Fruit fly (Drosophila melanogaster) whole organism: ENCODE results near the gene CG42240.

Experiments used
- CG8478 ChIP-seq: fragments of >200 bp; optimal IDR thresholded peaks from 2 replicates; lab custom pipeline; 2018; ENCODE audit warnings: inconsistent platforms
- Dll ChIP-seq: fragments of >200 bp; optimal IDR thresholded peaks from 2 replicates; lab custom pipeline; 2017
- EcR ChIP-seq, 2 experiments: fragments of >200 bp; optimal IDR thresholded peaks; 2 replicates each; lab custom pipeline; 2017; ENCODE audit warnings: missing biosample characterization in 2 of 2, missing genetic modification characterization in 2 of 2, missing genetic modification reagents in 2 of 2
- pan ChIP-seq: fragments of >200 bp; optimal IDR thresholded peaks from 2 replicates; lab custom pipeline; 2017
- psq ChIP-seq: fragments of >200 bp; optimal IDR thresholded peaks from 2 replicates; lab custom pipeline; 2017
- usp ChIP-seq: fragments of >200 bp; optimal IDR thresholded peaks from 2 replicates; lab custom pipeline; 2017; ENCODE audit warnings: missing biosample characterization, missing genetic modification characterization, mixed read lengths

Gene CG42240

DNA sequence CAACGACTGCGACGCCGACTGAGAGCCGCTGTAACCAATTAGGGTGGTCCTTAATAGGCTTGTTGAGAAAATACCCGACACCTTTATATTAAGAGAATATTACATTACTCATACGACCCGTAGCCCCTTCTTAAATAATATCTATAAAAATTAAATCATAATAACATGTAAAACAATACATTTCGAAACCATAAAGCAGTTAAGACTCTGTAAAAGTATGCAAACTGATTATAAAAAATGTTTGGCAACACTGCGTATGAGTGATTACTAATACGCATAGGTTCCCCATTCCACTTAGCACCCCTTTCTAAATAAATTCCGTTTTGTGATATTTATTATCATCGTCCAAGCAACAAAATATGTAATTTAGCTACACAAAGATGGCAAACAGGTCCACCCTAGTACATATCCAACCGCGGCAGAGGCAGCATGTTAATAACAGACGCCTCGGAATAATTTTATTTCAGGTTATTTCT, 10.0 kb downstream of the CG42240 start:
- no peak for TF ChIP-seq CG8478 (lab: Kevin White, UChicago)
- TF ChIP-seq psq (lab: Kevin White, UChicago): no peak
- no peak for TF ChIP-seq usp (GFP tag; lab: Kevin White, UChicago)
- TF ChIP-seq EcR (GFP tag; optimal IDR thresholded peaks at IDR 0.05; lab: Kevin White, UChicago): no peak
- no peak for TF ChIP-seq Dll (lab: Kevin White, UChicago)
- no peak for TF ChIP-seq pan

DNA sequence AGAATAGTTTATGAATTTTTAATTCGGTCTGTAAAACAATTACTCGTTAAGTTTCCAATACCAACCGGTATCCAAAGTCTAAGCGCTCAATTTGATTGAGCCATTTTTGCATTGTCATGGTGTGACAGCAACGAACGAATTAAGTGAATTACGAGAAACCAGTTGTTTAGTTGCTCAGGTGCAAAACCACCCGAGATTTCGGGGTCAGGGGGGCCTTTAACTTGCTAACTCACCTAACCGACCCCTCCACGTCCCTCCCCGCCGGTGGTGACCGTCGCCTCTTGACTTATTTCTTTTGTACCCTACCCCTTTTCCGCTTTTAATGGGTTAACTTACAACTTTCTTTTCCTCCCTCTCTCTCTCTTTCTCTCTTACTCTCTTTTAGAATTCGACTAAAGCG, 11.0 kb downstream of the CG42240 start:
- TF ChIP-seq CG8478 (lab: Kevin White, UChicago) (no peak), EcR (GFP tag; optimal IDR thresholded peaks at IDR 0.05; lab: Kevin White, UChicago) (no peak), psq (lab: Kevin White, UChicago) (no peak), Dll (lab: Kevin White, UChicago) (no peak), pan (no peak), usp (GFP tag; lab: Kevin White, UChicago) (no peak)

DNA sequence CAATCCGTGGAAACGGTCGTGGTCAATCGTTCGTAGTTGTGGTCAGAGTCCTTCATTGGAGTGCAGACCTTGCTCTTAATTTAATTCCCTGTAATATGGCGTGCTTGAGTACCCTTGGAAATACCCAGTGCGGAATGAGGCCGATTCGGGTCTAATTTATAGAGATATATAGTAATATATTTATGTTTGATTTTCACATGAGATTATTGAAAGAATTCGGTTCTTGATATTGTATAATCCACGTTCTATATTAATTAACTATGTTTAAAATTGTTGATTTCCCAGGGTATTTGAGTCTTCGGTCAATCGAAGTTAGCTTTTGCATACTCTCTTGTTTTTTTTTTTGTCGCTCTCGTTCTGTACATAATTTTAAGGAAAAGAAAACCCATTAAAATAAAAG, 12.7 kb downstream of the CG42240 start:
- TF ChIP-seq pan (peak; percentile 76), usp (GFP tag; lab: Kevin White, UChicago) (no peak)

DNA sequence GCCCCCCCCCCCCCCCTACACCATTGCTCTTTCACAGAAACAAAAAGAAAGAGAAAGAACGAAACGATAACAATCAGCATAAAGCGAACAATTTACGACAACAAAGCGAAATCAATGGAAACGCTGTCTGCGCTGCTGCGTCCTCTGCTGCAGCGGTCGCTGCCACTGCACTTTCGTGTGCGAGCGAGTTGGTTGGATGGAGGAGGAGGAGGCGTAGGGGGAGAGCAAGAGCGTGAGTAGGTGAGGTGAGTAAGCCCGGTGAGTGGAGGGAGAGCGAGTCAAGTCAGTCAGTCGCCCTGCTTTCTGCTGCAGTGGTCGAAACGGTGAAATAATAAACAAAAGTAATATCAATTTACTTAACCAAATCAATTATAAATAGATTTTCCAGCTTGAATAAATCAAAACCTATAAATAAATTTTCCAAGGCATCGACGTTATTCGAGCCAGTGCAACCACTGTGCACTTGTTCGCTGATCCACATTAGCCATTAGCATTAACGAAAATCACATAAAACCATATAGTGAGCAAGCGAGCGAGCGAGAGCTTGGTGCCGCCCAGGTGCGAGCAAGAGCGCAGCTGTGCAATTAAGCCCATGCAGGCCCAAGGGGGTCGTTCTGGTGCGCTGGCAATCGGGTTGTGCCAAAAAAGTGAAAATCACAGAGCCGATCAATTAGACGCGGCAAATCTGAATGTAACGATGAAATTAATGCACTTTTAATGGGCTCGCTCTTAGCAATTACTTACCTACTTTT, 13.3 kb downstream of the CG42240 start:
- no peak for TF ChIP-seq pan
- peak; percentile 62 for TF ChIP-seq Dll (lab: Kevin White, UChicago)
- TF ChIP-seq psq (lab: Kevin White, UChicago): no peak
- no peak for TF ChIP-seq EcR (GFP tag; optimal IDR thresholded peaks at IDR 0.05; lab: Kevin White, UChicago)

DNA sequence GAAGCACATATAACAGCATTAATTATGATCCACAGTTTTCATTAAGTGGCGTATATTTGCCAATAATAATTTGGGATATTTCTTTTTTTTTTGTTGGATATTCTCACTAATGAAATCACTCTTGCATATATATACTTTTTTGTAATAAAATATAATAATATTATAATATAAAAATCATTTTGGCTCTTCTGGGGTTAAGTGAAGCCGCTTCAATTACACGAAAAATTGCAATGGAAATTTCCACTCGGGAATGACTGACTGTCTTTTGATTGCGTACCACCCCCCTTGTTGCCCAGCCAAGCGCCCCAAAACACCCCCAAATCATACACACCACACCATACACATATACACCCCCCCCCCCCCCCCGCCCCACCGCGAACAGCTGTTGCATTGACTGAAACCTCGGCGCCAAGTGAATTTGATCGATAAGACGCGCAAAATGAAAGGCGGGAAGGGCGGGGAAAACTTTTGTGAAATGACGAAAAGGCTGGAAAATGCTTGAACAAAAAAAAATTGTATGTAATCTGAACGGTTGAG, 14.0 kb downstream of the CG42240 start:
- no peak for TF ChIP-seq pan
- no peak for TF ChIP-seq CG8478 (lab: Kevin White, UChicago)
- TF ChIP-seq EcR (GFP tag; optimal IDR thresholded peaks at IDR 0.05; lab: Kevin White, UChicago): no peak
- TF ChIP-seq usp (GFP tag; lab: Kevin White, UChicago): no peak
- TF ChIP-seq psq (lab: Kevin White, UChicago): no peak
- TF ChIP-seq Dll (lab: Kevin White, UChicago): no peak

DNA sequence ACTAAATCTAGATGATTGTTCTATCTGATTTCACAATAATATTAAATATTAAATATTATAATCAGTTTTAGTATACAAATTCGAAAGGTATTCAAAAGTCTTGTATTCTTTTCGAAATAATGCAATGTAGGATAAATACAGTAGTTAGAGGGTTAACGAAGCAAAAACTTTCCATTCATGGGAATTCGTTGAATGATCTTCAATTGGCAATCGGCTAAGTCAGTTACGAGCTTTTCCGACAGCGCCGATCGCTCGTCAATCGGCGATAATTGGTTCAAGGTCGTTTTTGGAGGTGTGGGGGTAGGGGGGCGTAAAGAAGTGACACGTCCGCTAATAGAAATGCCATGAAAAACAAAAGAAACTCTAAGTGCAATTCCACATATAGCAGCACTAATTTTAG, 15.5 kb downstream of the CG42240 start:
- TF ChIP-seq CG8478 (lab: Kevin White, UChicago) (no peak), EcR (GFP tag; optimal IDR thresholded peaks at IDR 0.05; lab: Kevin White, UChicago) (no peak), pan (no peak), psq (lab: Kevin White, UChicago) (no peak), usp (GFP tag; lab: Kevin White, UChicago) (no peak), Dll (lab: Kevin White, UChicago) (no peak)

DNA sequence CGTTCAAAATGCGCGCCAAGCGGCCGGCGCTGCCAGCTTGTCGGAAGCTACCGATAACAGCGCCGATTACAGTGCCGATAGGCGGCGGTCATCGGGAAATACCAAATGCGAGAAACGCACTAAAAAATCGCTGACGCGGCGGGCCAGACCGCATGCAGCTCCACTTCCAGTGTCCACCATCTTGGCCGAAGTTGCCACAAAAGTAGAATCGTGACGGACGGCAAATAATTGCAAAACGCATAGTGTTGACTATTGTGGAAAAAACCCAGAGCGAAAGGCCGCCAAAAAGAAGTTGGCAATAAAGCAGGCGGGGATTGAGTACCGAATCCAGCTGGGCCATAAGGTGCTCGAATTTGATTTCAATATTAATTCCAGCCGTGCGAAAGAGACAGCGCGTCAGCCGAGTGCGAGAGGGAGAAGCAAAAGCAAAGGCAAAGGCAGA, 16.3 kb downstream of the CG42240 start, which contains the start of gene CG3847:
CG3847 (plus strand) TSS at position 178 of the 442 bp plus-strand sequence.
- TF ChIP-seq CG8478 (lab: Kevin White, UChicago): no peak
- TF ChIP-seq pan: no peak
- TF ChIP-seq usp (GFP tag; lab: Kevin White, UChicago): no peak
- TF ChIP-seq Dll (lab: Kevin White, UChicago): no peak
- TF ChIP-seq EcR (GFP tag; optimal IDR thresholded peaks at IDR 0.05; lab: Kevin White, UChicago): no peak
- TF ChIP-seq psq (lab: Kevin White, UChicago): no peak

DNA sequence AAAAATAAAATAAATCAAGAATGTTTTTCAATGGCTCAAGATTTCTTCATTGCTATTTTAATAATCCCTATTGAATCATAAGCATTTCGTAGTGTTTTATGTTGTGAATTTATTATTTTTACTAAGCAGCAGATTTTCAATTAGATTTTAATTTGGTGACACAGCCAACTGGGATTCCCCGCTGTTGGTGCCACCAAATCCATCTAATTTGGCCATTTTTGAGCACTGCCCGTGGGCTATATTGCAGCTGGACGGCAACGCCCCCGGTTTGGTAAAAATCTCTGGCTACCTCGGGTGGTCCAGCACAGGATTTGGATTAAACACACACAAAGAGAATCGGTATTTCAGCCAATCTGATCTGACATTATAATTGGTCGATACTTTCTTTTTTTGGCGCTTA, 18.6 kb downstream of the CG42240 start:
- TF ChIP-seq usp (GFP tag; lab: Kevin White, UChicago) (no peak), Dll (lab: Kevin White, UChicago) (no peak), CG8478 (lab: Kevin White, UChicago) (no peak), psq (lab: Kevin White, UChicago) (no peak), pan (no peak), EcR (GFP tag; optimal IDR thresholded peaks at IDR 0.05; lab: Kevin White, UChicago) (no peak)

DNA sequence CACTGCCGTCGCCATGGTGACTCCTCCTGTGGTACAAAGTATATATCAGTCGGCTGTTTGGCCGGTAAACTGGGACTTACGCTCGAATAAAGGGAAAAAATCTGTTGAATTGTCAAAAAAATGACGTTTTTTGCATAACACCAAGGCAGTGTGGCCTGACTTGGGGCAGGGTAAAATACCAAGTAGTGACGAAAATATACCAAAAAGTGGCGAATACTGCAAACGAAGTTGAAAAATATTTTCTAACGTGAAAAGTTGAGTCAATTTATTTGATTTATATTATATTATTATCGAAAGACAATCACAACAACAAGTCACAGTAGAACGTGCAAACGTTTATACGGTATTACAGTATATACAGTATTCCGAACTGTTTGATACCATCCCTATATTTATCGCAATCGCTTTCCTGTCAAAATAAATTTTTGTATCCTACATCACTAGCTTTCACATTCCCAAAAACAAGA, 19.6 kb downstream of the CG42240 start, which contains the start of the genes ND-B16.6 and kdn:
ND-B16.6 (minus strand) TSS at position 189 of the 467 bp plus-strand sequence.
kdn (plus strand) TSS at position 417 of the 467 bp plus-strand sequence.
- TF ChIP-seq EcR (GFP tag; optimal IDR thresholded peaks at IDR 0.05; lab: Kevin White, UChicago) (no peak), pan (no peak), psq (lab: Kevin White, UChicago) (no peak), usp (GFP tag; lab: Kevin White, UChicago) (no peak), Dll (lab: Kevin White, UChicago) (no peak), CG8478 (lab: Kevin White, UChicago) (no peak)

DNA sequence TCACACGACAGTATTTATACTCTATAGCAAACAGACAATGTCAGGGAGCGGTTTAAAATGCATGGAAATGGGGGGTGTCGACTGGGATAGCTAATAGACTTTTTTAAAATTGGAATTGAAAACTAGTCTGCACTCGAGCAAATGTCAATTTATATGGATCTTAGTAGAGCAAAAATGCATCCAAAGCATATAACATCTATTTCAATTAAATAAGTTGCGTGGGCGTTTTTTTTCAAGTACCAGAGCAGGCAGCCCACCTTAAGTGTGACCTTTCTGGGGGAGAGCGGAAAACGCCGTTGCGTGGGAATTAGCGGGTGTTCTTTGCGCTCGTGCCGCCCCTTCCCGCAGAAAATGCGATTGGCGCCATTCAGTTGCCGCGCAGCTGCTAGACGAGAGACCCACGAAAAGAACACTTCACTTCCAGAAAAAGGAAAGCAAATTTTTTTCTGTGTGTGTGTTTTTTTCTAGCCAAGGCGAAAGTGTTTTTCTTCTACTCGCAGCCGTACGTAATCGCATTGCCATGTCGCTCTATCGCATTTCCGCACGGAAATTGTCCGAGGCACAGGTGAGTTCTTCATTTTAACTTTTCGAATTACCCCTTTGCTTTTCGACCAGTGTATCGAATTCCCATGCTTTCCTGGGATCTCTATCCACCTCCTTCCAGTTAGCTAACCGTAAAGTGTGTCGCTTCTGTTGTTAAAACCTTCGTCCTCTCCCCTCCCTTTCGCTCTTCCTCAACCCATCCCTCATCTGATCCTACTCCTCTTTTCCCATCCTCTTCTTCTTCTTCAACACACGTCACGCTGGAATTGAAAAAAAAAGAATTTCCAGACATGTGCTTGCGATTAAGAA, 21.5 kb downstream of the CG42240 start:
- no peak for TF ChIP-seq EcR (GFP tag; optimal IDR thresholded peaks at IDR 0.05; lab: Kevin White, UChicago)
- TF ChIP-seq pan: no peak
- TF ChIP-seq psq (lab: Kevin White, UChicago): no peak
- TF ChIP-seq Dll (lab: Kevin White, UChicago): no peak
- no peak for TF ChIP-seq CG8478 (lab: Kevin White, UChicago)
- TF ChIP-seq usp (GFP tag; lab: Kevin White, UChicago): no peak
